Worm (Caenorhabditis elegans) whole organism, L4/young adult: ENCODE measurements around the gene lgc-28.
"Not testable (repeated sequence)": the region's sequence is repeated elsewhere in the genome, so short reads cannot be mapped to it uniquely, and the experiment has no call there.

ENCODE experiments used
- dao-5 ChIP-seq: sonication (generic microtip); optimal IDR thresholded peaks from 2 replicates; lab custom pipeline; 2016; ENCODE audit warnings: missing genotype, missing genetic modification characterization, moderate library complexity, missing compliant biosample characterization
- him-1 ChIP-seq: sonication (generic microtip); optimal IDR thresholded peaks from 2 replicates; lab custom pipeline; 2016; ENCODE audit warnings: missing genotype, missing genetic modification reagents, missing genetic modification characterization, missing compliant biosample characterization

DNA sequence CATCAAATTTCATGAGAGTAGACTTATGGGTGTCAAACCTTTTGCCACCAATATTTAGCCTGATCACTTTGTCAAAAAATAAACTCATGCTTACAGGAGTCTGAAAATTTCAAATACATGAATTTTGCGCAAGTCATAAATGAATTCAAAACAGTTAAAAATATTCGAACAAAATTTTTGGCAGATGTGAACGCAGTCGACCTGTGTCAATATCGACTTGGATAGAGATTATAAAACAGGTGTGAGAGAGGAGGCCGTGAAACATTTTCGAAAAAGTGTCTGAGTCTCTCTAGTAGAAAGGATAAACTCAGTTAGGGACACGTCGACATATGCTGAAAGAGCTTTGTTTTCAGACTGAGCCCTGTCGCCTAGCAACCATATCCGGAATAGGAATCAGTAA, 21.9 kb downstream of the lgc-28 start, which contains the start of gene F22E5.12:
- TF ChIP-seq dao-5, him-1 (tag; lab: Kevin White, UChicago): not testable (repeated sequence)
